Worm (Caenorhabditis elegans) whole organism, L1 larva: ENCODE measurements around the gene F40E10.5.

Experiments
- C16A3.4 ChIP-seq: fragments of 150-350 bp; optimal IDR thresholded peaks from 2 replicates; lab custom pipeline; 2014; ENCODE audit warnings: missing biosample characterization, missing genetic modification characterization
- C34B4.2 ChIP-seq: sonication (generic microtip); optimal IDR thresholded peaks from 2 replicates; lab custom pipeline; 2017; ENCODE audit warnings: mild to moderate bottlenecking, missing genetic modification characterization, missing compliant biosample characterization
- Y116A8C.19 ChIP-seq: sonication (generic microtip); optimal IDR thresholded peaks from 2 replicates; lab custom pipeline; 2016; ENCODE audit warnings: missing compliant biosample characterization, missing genetic modification characterization, borderline replicate concordance
- aha-1 ChIP-seq: fragments of 150-350 bp; optimal IDR thresholded peaks from 2 replicates; lab custom pipeline; 2014; ENCODE audit warnings: missing biosample characterization, missing genetic modification characterization
- ceh-88 ChIP-seq: fragments of 200-800 bp; sonication (Bioruptor generic); IDR thresholded peaks from 2 replicates; pipeline ENCODE4 v1.3.6; 2022; ENCODE audit warnings: missing genetic modification characterization, missing compliant biosample characterization
- dsc-1 ChIP-seq: sonication (generic microtip); optimal IDR thresholded peaks from 2 replicates; lab custom pipeline; 2016; ENCODE audit warnings: mild to moderate bottlenecking, missing genetic modification characterization, missing compliant biosample characterization
- efl-1 ChIP-seq, 4 experiments: fragments of 150-350 bp; optimal IDR thresholded peaks in 3 of 4; peaks in 1 of 4; 1 replicate in 1 of 4; 2 replicates in 3 of 4; lab custom pipeline; 2014; ENCODE audit warnings: missing biosample characterization in 2 of 4, missing genetic modification characterization in 2 of 4, missing genetic modification reagents in 2 of 4
- efl-3 ChIP-seq: fragments of 200-800 bp; sonication (Bioruptor generic); optimal IDR thresholded peaks from 2 replicates; lab custom pipeline; 2018; ENCODE audit warnings: mild to moderate bottlenecking, missing genetic modification characterization, missing compliant biosample characterization
- elt-3 ChIP-seq, 6 experiments: fragments of 150-350 bp in 1 of 6; sonication (generic microtip); optimal IDR thresholded peaks; 2 replicates each; lab custom pipeline; 2017 to 2018; ENCODE audit warnings: missing biosample characterization in 6 of 6, missing genetic modification characterization in 6 of 6, inconsistent platforms in 1 of 6
- ets-5 ChIP-seq: fragments of 200-800 bp; sonication (Bioruptor generic); IDR thresholded peaks from 2 replicates; pipeline ENCODE4 v1.3.6; 2022; ENCODE audit warnings: missing genetic modification characterization, missing compliant biosample characterization
- fkh-4 ChIP-seq: sonication (generic microtip); optimal IDR thresholded peaks from 2 replicates; lab custom pipeline; 2016; ENCODE audit warnings: missing compliant biosample characterization, missing genetic modification characterization, borderline replicate concordance
- fkh-8 ChIP-seq: sonication (generic microtip); optimal IDR thresholded peaks from 2 replicates; lab custom pipeline; 2016; ENCODE audit warnings: mild to moderate bottlenecking, missing genetic modification characterization, missing compliant biosample characterization
- irx-1 ChIP-seq: sonication (generic microtip); optimal IDR thresholded peaks from 2 replicates; lab custom pipeline; 2016; ENCODE audit warnings: missing genetic modification characterization, missing compliant biosample characterization
- jun-1 ChIP-seq: fragments of 150-350 bp; optimal IDR thresholded peaks from 2 replicates; lab custom pipeline; 2014; ENCODE audit warnings: missing biosample characterization, missing genetic modification reagents, missing genetic modification characterization
- lin-14 ChIP-seq: fragments of 200-800 bp; sonication (Bioruptor generic); optimal IDR thresholded peaks from 2 replicates; lab custom pipeline; 2018; ENCODE audit warnings: mild to moderate bottlenecking, missing genetic modification characterization, moderate library complexity, missing compliant biosample characterization
- lin-15B ChIP-seq: fragments of 150-350 bp; sonication (generic microtip); optimal IDR thresholded peaks from 3 replicates; lab custom pipeline; 2014; ENCODE audit warnings: missing biosample characterization, missing genetic modification characterization
- lin-35 ChIP-seq, 2 experiments: fragments of 150-350 bp; optimal IDR thresholded peaks; 2 replicates each; lab custom pipeline; 2014; ENCODE audit warnings: missing biosample characterization in 2 of 2, missing genetic modification characterization in 2 of 2, missing genetic modification reagents in 2 of 2
- lin-39 ChIP-seq: fragments of 150-350 bp; optimal IDR thresholded peaks from 2 replicates; lab custom pipeline; 2014; ENCODE audit warnings: missing biosample characterization, missing genetic modification reagents, missing genetic modification characterization
- mdl-1 ChIP-seq, 2 experiments: fragments of 150-350 bp; optimal IDR thresholded peaks; 2 replicates each; lab custom pipeline; 2014 to 2017; ENCODE audit warnings: missing biosample characterization in 2 of 2, missing genetic modification characterization in 2 of 2, inconsistent platforms in 1 of 2
- nhr-11 ChIP-seq: fragments of 150-350 bp; optimal IDR thresholded peaks from 2 replicates; lab custom pipeline; 2014; ENCODE audit warnings: missing biosample characterization, missing genetic modification characterization
- nhr-19 ChIP-seq: fragments of 200-800 bp; sonication (Bioruptor generic); conservative IDR thresholded peaks from 2 replicates; pipeline ENCODE4 v1.3.6; 2022; ENCODE audit warnings: missing genetic modification characterization, missing compliant biosample characterization
- nhr-20 ChIP-seq: sonication (generic microtip); optimal IDR thresholded peaks from 2 replicates; lab custom pipeline; 2016; ENCODE audit warnings: mild to moderate bottlenecking, missing genetic modification characterization, missing compliant biosample characterization
- nhr-237 ChIP-seq: fragments of 150-350 bp; optimal IDR thresholded peaks from 2 replicates; lab custom pipeline; 2014; ENCODE audit warnings: missing biosample characterization, missing genetic modification characterization
- nhr-28 ChIP-seq: fragments of 150-350 bp; optimal IDR thresholded peaks from 2 replicates; lab custom pipeline; 2014; ENCODE audit warnings: missing biosample characterization, missing genetic modification characterization
- nhr-71 ChIP-seq: sonication (generic microtip); optimal IDR thresholded peaks from 2 replicates; lab custom pipeline; 2016; ENCODE audit warnings: mild to moderate bottlenecking, missing genetic modification characterization, moderate library complexity, missing compliant biosample characterization
- nhr-77 ChIP-seq: fragments of 150-350 bp; optimal IDR thresholded peaks from 2 replicates; lab custom pipeline; 2014; ENCODE audit warnings: missing biosample characterization, missing genetic modification characterization
- nhr-90 ChIP-seq: sonication (generic microtip); optimal IDR thresholded peaks from 2 replicates; lab custom pipeline; 2016; ENCODE audit warnings: mild to moderate bottlenecking, missing genetic modification characterization, missing compliant biosample characterization; ENCODE audit not compliant: poor library complexity
- pqm-1 ChIP-seq: sonication (generic microtip); optimal IDR thresholded peaks from 3 replicates; lab custom pipeline; 2017; ENCODE audit warnings: missing biosample characterization, missing genetic modification characterization
- rnt-1 ChIP-seq: sonication (generic microtip); optimal IDR thresholded peaks from 2 replicates; lab custom pipeline; 2016; ENCODE audit warnings: mild to moderate bottlenecking, missing genetic modification characterization, moderate library complexity, missing compliant biosample characterization
- snu-23 ChIP-seq: sonication (generic microtip); optimal IDR thresholded peaks from 2 replicates; lab custom pipeline; 2016; ENCODE audit warnings: missing genetic modification characterization, missing compliant biosample characterization
- sox-4 ChIP-seq: sonication (generic microtip); optimal IDR thresholded peaks from 2 replicates; lab custom pipeline; 2016; ENCODE audit warnings: missing genetic modification characterization, missing compliant biosample characterization
- unc-30 ChIP-seq: sonication (generic microtip); optimal IDR thresholded peaks from 2 replicates; lab custom pipeline; 2017; ENCODE audit warnings: missing biosample characterization, missing genetic modification characterization
- xbp-1 ChIP-seq: sonication (generic microtip); optimal IDR thresholded peaks from 2 replicates; lab custom pipeline; 2016; ENCODE audit warnings: missing genetic modification characterization, missing compliant biosample characterization
- zip-4 ChIP-seq: fragments of 200-800 bp; sonication (Bioruptor generic); optimal IDR thresholded peaks from 2 replicates; lab custom pipeline; 2018; ENCODE audit warnings: mild to moderate bottlenecking, missing genetic modification characterization, moderate library complexity, missing compliant biosample characterization
- ztf-11 ChIP-seq, 2 experiments: sonication (generic microtip); optimal IDR thresholded peaks; 2 replicates each; lab custom pipeline; 2016 to 2017; ENCODE audit warnings: missing genetic modification characterization in 2 of 2, missing biosample characterization in 1 of 2, missing compliant biosample characterization in 1 of 2
- ztf-4 ChIP-seq: fragments of 150-350 bp; optimal IDR thresholded peaks from 2 replicates; lab custom pipeline; 2014; ENCODE audit warnings: missing biosample characterization, missing genetic modification characterization

F40E10.5 gene

ce11 chrX:14701490-14701889 is at the start of gene F40E10.5:
Gene F40E10.5 (plus strand): TSS chrX:14701790.
- TF ChIP-seq fkh-8 (no peak), ceh-88 (no peak)

DNA sequence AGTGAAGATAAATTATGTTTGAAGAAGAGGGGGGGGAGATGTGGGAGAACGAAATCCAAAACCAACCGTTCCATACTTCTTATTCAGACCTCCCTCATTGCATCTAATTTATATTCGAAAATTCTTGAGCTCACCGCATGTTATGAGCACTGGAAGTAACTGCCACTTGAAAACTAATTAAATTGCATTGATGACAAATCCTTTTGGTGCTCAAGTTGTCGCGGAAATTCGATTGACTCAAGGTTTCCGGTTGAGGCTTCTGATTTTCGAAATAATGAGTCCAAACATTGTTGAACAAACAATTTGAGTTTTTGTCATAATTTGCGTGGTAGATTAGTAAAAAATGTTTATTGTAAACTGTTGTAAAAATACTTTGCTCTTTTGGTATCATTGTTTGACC is 49.5 kb upstream of the F40E10.5 start:
- no peak for TF ChIP-seq aha-1

DNA sequence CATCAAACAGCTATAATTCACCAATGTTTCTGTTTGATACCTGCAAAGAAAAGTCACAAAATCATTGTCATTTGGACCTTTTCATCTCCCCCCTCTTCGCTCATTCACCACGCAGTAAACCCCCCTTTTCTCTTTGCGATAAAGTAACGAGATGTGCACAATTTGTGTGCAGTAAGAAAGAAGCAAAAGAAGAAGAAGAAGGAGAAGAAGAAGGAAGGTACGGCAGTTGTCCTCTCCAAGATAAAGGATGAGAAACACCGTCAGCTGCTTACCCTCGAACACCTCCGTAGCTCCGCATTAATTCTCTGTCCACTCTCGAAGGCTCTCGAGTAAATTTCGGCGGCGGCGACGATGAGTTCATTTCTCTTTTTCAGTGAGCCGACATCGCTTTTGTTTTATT is 48.1 kb upstream of the F40E10.5 start:
- TF ChIP-seq mdl-1 (tag; optimal IDR thresholded peaks at IDR 0.05; lab: Kevin White, UChicago): peak in 1 of 2 experiments; percentile 2
- TF ChIP-seq nhr-19 (GFP tag; lab: Robert Waterston, UW): peak; percentile 18; the same call in 1 of the 2 replicates
- no peak for TF ChIP-seq lin-35 (GFP tag; optimal IDR thresholded peaks at IDR 0.05; lab: Kevin White, UChicago)
- peak; percentile 52 for TF ChIP-seq nhr-71
- no peak for TF ChIP-seq ztf-4 (tag; lab: Kevin White, UChicago)
- TF ChIP-seq nhr-28 (tag; lab: Kevin White, UChicago): no peak
- TF ChIP-seq sox-4: no peak
- TF ChIP-seq pqm-1: no peak
- no peak for TF ChIP-seq ets-5
- peak; percentile 28 for TF ChIP-seq snu-23 (GFP tag; lab: Kevin White, UChicago)
- no peak for TF ChIP-seq nhr-90
- TF ChIP-seq nhr-11 (tag; lab: Kevin White, UChicago): no peak
- no peak for TF ChIP-seq dsc-1 (tag; lab: Kevin White, UChicago)
- no peak for TF ChIP-seq nhr-237
- TF ChIP-seq lin-15B (tag; lab: Kevin White, UChicago): no peak
- TF ChIP-seq jun-1: no peak
- TF ChIP-seq C34B4.2 (tag; lab: Kevin White, UChicago): no peak
- TF ChIP-seq zip-4 (GFP tag; lab: Kevin White, UChicago): no peak
- TF ChIP-seq lin-14 (GFP tag; lab: Kevin White, UChicago): peak; percentile 75
- no peak for TF ChIP-seq elt-3 (tag; optimal IDR thresholded peaks at IDR 0.05; lab: Kevin White, UChicago)
- TF ChIP-seq ztf-11 (tag; optimal IDR thresholded peaks at IDR 0.05; lab: Kevin White, UChicago): no peak
- no peak for TF ChIP-seq nhr-77 (tag; lab: Kevin White, UChicago)
- TF ChIP-seq nhr-20 (tag; lab: Kevin White, UChicago): no peak
- no peak for TF ChIP-seq irx-1 (tag; lab: Kevin White, UChicago)
- TF ChIP-seq rnt-1 (tag; lab: Kevin White, UChicago): peak; percentile 68

DNA sequence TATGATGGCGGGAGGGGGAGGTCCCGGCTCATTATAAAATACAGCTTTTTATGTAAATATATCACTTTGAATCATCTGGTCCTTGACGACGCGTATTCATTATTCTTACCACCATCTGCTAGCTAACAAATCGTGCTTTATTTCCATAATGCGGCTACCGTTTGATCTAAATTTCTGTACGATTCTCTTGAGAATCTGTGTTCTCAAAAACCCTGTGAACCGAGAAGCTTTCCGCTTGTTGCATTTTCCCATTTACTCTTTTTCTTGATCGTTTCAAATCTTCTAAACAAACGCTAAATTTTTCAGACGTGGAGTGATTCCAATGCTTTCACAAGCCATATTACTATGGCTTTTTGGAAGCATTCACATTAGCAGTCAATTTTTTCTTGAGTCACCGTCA is 46.9 kb upstream of the F40E10.5 start, which contains the start of gene syg-2:
syg-2 (plus strand) TSS at position 301 of the 400 bp plus-strand sequence.
- TF ChIP-seq efl-3 (GFP tag; lab: Kevin White, UChicago) (no peak), fkh-8 (no peak), efl-1 (optimal IDR thresholded peaks at IDR 0.05; lab: Kevin White, UChicago) (no peak), efl-1 (GFP tag; optimal IDR thresholded peaks at IDR 0.05 in 1 of 2; lab: Kevin White, UChicago) (no peak), fkh-4 (tag; lab: Kevin White, UChicago) (no peak), lin-39 (tag; lab: Kevin White, UChicago) (no peak), C16A3.4 (tag; lab: Kevin White, UChicago) (no peak)
- TF ChIP-seq, all 84 proteins: peak for 0

ce11 chrX:14657445-14657844 is 44.1 kb upstream of the F40E10.5 start:
- TF ChIP-seq Y116A8C.19 (tag; lab: Kevin White, UChicago) (no peak), xbp-1 (no peak), unc-30 (tag; lab: Kevin White, UChicago) (no peak), C34B4.2 (tag; lab: Kevin White, UChicago) (no peak)
- TF ChIP-seq, all 84 proteins: peak for 0
